Worm (Caenorhabditis elegans) whole organism, early embryonic: ENCODE measurements around the gene pitr-3.

Source experiments
- hmg-4 ChIP-seq: fragments of 200-800 bp; sonication (Bioruptor generic); optimal IDR thresholded peaks from 2 replicates; lab custom pipeline; 2018; ENCODE audit warnings: mild to moderate bottlenecking, missing genetic modification characterization, missing compliant biosample characterization
- scrt-1 ChIP-seq: fragments of 200-800 bp; sonication (Bioruptor generic); IDR thresholded peaks from 2 replicates; pipeline ENCODE4 v1.3.6; 2022; ENCODE audit warnings: missing genetic modification characterization, missing compliant biosample characterization
- sea-1 ChIP-seq: fragments of 200-800 bp; sonication (Bioruptor generic); conservative IDR thresholded peaks from 2 replicates; pipeline ENCODE4 v1.3.6; 2022; ENCODE audit warnings: missing genetic modification characterization, missing compliant biosample characterization

pitr-3 gene

ce11 chrV:9090824-9091798 is 50.1 kb downstream of the pitr-3 start:
- TF ChIP-seq scrt-1 (GFP tag; lab: Robert Waterston, UW), result peak; percentile 60; the same call in 1 of the 2 replicates
- 0 out of 2 replicates have a peak, but pooled peaks have one; percentile 20 for TF ChIP-seq sea-1
- TF ChIP-seq hmg-4 (GFP tag; lab: Kevin White, UChicago), result peak; percentile 0
